Fruit fly (Drosophila melanogaster) whole organism, pupa: Measurements from ENCODE around the gene CG7272.
A peak's percentile ranks its signal among the peaks of the same experiment; 100 is the strongest.

ENCODE experiments used
- CG10348 ChIP-seq: fragments of 200-800 bp; sonication (Bioruptor generic); IDR thresholded peaks from 2 replicates; pipeline ENCODE4 v1.3.6; 2022; ENCODE audit warnings: missing biosample characterization, missing genetic modification characterization
- CG12605 ChIP-seq: fragments of 200-800 bp; sonication (Bioruptor generic); IDR thresholded peaks from 2 replicates; pipeline ENCODE4 v1.3.6; 2022; ENCODE audit warnings: missing biosample characterization, missing genetic modification characterization
- CG13204 ChIP-seq: fragments of 200-800 bp; sonication (Bioruptor generic); optimal IDR thresholded peaks from 2 replicates; lab custom pipeline; 2018; ENCODE audit warnings: missing biosample characterization, mild to moderate bottlenecking, missing genetic modification characterization, moderate library complexity
- CG14655 ChIP-seq: fragments of 200-800 bp; sonication (Bioruptor generic); optimal IDR thresholded peaks from 3 replicates; lab custom pipeline; 2017; ENCODE audit warnings: mild to moderate bottlenecking, missing biosample characterization, missing genetic modification reagents, missing genetic modification characterization
- CG15710 ChIP-seq: fragments of 200-800 bp; sonication (Bioruptor generic); optimal IDR thresholded peaks from 2 replicates; lab custom pipeline; 2018; ENCODE audit warnings: missing biosample characterization, mild to moderate bottlenecking, missing genetic modification characterization, moderate library complexity
- CG17806 ChIP-seq: fragments of 200-800 bp; sonication (Bioruptor generic); optimal IDR thresholded peaks from 2 replicates; lab custom pipeline; 2018; ENCODE audit warnings: missing biosample characterization, mild to moderate bottlenecking, missing genetic modification characterization, moderate library complexity
- CG32121 ChIP-seq: fragments of 200-800 bp; sonication (Bioruptor generic); IDR thresholded peaks from 2 replicates; pipeline ENCODE4 v1.3.6; 2022; ENCODE audit warnings: missing biosample characterization, missing genetic modification characterization
- CG34367 ChIP-seq: fragments of 200-800 bp; sonication (Bioruptor generic); optimal IDR thresholded peaks from 2 replicates; lab custom pipeline; 2018; ENCODE audit warnings: missing biosample characterization, mild to moderate bottlenecking, missing genetic modification characterization
- CG4496 ChIP-seq: fragments of 200-800 bp; sonication (Bioruptor generic); IDR thresholded peaks from 3 replicates; pipeline ENCODE4 v1.3.6; 2022; ENCODE audit warnings: missing biosample characterization, missing genetic modification characterization
- CG8159 ChIP-seq: fragments of 200-800 bp; sonication (Bioruptor generic); optimal IDR thresholded peaks from 3 replicates; lab custom pipeline; 2018; ENCODE audit warnings: missing biosample characterization, mild to moderate bottlenecking, missing genetic modification characterization, moderate library complexity
- CG8301 ChIP-seq: fragments of 200-800 bp; sonication (Bioruptor generic); optimal IDR thresholded peaks from 2 replicates; lab custom pipeline; 2018; ENCODE audit warnings: missing biosample characterization, mild to moderate bottlenecking, missing genetic modification characterization
- CG9948 ChIP-seq: fragments of 200-800 bp; sonication (Bioruptor generic); optimal IDR thresholded peaks from 2 replicates; lab custom pipeline; 2018; ENCODE audit warnings: missing biosample characterization, mild to moderate bottlenecking, missing genetic modification characterization, moderate library complexity
- D1 ChIP-seq: fragments of 200-800 bp; sonication (Bioruptor generic); optimal IDR thresholded peaks from 2 replicates; lab custom pipeline; 2018; ENCODE audit warnings: missing biosample characterization, mild to moderate bottlenecking, missing genetic modification characterization, moderate library complexity
- EcR ChIP-seq: fragments of 200-800 bp; sonication (Bioruptor generic); optimal IDR thresholded peaks from 3 replicates; lab custom pipeline; 2019; ENCODE audit warnings: missing biosample characterization, missing genetic modification characterization, mild to moderate bottlenecking, moderate library complexity, missing genetic modification reagents
- Ets98B ChIP-seq: fragments of 200-800 bp; sonication (Bioruptor generic); IDR thresholded peaks from 2 replicates; pipeline ENCODE4 v1.3.6; 2022; ENCODE audit warnings: missing biosample characterization, missing genetic modification characterization
- Pif1A ChIP-seq: fragments of 200-800 bp; sonication (Bioruptor generic); optimal IDR thresholded peaks from 3 replicates; lab custom pipeline; 2016; ENCODE audit warnings: missing biosample characterization, missing genetic modification characterization
- Pif1B ChIP-seq: fragments of 200-800 bp; sonication (Bioruptor generic); optimal IDR thresholded peaks from 3 replicates; lab custom pipeline; 2016; ENCODE audit warnings: missing biosample characterization, missing genetic modification characterization
- Snoo ChIP-seq: fragments of 200-800 bp; sonication (Bioruptor generic); optimal IDR thresholded peaks from 3 replicates; lab custom pipeline; 2017; ENCODE audit warnings: missing biosample characterization, mild to moderate bottlenecking, missing genetic modification characterization, inconsistent platforms
- fd96Ca ChIP-seq: fragments of 200-800 bp; sonication (Bioruptor generic); IDR thresholded peaks from 3 replicates; pipeline ENCODE4 v1.3.6; 2022; ENCODE audit warnings: missing biosample characterization, missing genetic modification characterization
- gl ChIP-seq: fragments of 200-800 bp; sonication (Bioruptor generic); optimal IDR thresholded peaks from 2 replicates; lab custom pipeline; 2018; ENCODE audit warnings: missing biosample characterization, mild to moderate bottlenecking, missing genetic modification characterization
- rn ChIP-seq: fragments of 200-800 bp; sonication (Bioruptor generic); IDR thresholded peaks from 2 replicates; pipeline ENCODE4 v1.3.6; 2022; ENCODE audit warnings: missing biosample characterization, missing genetic modification characterization

The CG7272 gene

dm6 chr3L:15527416-15527815 lies 26.7 kb downstream of the CG7272 start, which contains the start of gene CG42729:
Gene CG42729 (minus strand): TSS chr3L:15527516.
- TF ChIP-seq CG8301 (tag; lab: Kevin White, UChicago) (no peak), D1 (tag; lab: Kevin White, UChicago) (no peak), CG12605 (GFP tag; lab: Robert Waterston, UW) (no peak)
- TF ChIP-seq, all 21 proteins: peak for 0

dm6 chr3L:15528096-15528495 lies 27.4 kb downstream of the CG7272 start, which contains the start of gene CG42728:
Gene CG42728 (minus strand): TSS chr3L:15528196.
- TF ChIP-seq Snoo (tag; lab: Kevin White, UChicago), result no peak
- TF ChIP-seq gl (tag; lab: Kevin White, UChicago), result no peak
- TF ChIP-seq Pif1B, result no peak
- TF ChIP-seq CG15710 (tag; lab: Kevin White, UChicago), result no peak
- TF ChIP-seq rn (GFP tag; lab: Robert Waterston, UW), result no peak
- no peak for TF ChIP-seq CG10348 (GFP tag; lab: Robert Waterston, UW)
- no peak for TF ChIP-seq fd96Ca
- no peak for TF ChIP-seq Pif1A (GFP tag; lab: Kevin White, UChicago)
- TF ChIP-seq CG4496, result no peak
- TF ChIP-seq CG13204 (GFP tag; lab: Kevin White, UChicago), result no peak
- no peak for TF ChIP-seq CG8301 (tag; lab: Kevin White, UChicago)
- no peak for TF ChIP-seq CG32121
- no peak for TF ChIP-seq CG12605 (GFP tag; lab: Robert Waterston, UW)
- TF ChIP-seq CG17806 (tag; lab: Kevin White, UChicago), result no peak
- TF ChIP-seq CG9948 (tag; lab: Kevin White, UChicago), result no peak
- no peak for TF ChIP-seq CG34367
- TF ChIP-seq D1 (tag; lab: Kevin White, UChicago), result no peak
- TF ChIP-seq CG14655 (GFP tag; lab: Kevin White, UChicago), result no peak

dm6 chr3L:15529143-15529542 lies 28.4 kb downstream of the CG7272 start, which contains the start of gene obst-H:
Gene obst-H (minus strand): TSS chr3L:15529243.
- TF ChIP-seq D1 (tag; lab: Kevin White, UChicago) (no peak), CG12605 (GFP tag; lab: Robert Waterston, UW) (no peak), CG34367 (no peak), CG13204 (GFP tag; lab: Kevin White, UChicago) (no peak), CG32121 (no peak), gl (tag; lab: Kevin White, UChicago) (no peak), fd96Ca (no peak), Ets98B (GFP tag; lab: Robert Waterston, UW) (no peak), Pif1B (no peak), rn (GFP tag; lab: Robert Waterston, UW) (no peak), Pif1A (GFP tag; lab: Kevin White, UChicago) (no peak)

- no peak for TF ChIP-seq rn (GFP tag; lab: Robert Waterston, UW)
- TF ChIP-seq Ets98B (GFP tag; lab: Robert Waterston, UW), result no peak
- TF ChIP-seq EcR (GFP tag; lab: Kevin White, UChicago), result no peak
- TF ChIP-seq CG12605 (GFP tag; lab: Robert Waterston, UW), result no peak
- TF ChIP-seq Snoo (tag; lab: Kevin White, UChicago), result no peak
- no peak for TF ChIP-seq CG4496
- TF ChIP-seq CG32121, result no peak
- TF ChIP-seq CG13204 (GFP tag; lab: Kevin White, UChicago), result no peak
- no peak for TF ChIP-seq D1 (tag; lab: Kevin White, UChicago)
- TF ChIP-seq fd96Ca, result no peak
- no peak for TF ChIP-seq Pif1A (GFP tag; lab: Kevin White, UChicago)
- TF ChIP-seq Pif1B, result no peak
- TF ChIP-seq CG14655 (GFP tag; lab: Kevin White, UChicago), result no peak
- no peak for TF ChIP-seq gl (tag; lab: Kevin White, UChicago)
- TF ChIP-seq CG8159 (tag; lab: Kevin White, UChicago), result no peak
- TF ChIP-seq CG10348 (GFP tag; lab: Robert Waterston, UW), result no peak
Observed at dm6 chr3L:15530071-15530470, 29.3 kb downstream of the CG7272 start.

dm6 chr3L:15530638-15531225 lies 30.0 kb downstream of the CG7272 start:
- TF ChIP-seq gl (tag; lab: Kevin White, UChicago), result peak; percentile 30
- TF ChIP-seq EcR (GFP tag; lab: Kevin White, UChicago), result peak; percentile 23
- no peak for TF ChIP-seq D1 (tag; lab: Kevin White, UChicago)
- TF ChIP-seq CG32121, result no peak
- TF ChIP-seq, all 21 proteins: peak for 2

dm6 chr3L:15531423-15532325 lies 30.9 kb downstream of the CG7272 start, which contains the start of gene CG43248:
Gene CG43248 (minus strand): TSS chr3L:15531473.
- TF ChIP-seq Pif1B (no peak), CG12605 (GFP tag; lab: Robert Waterston, UW) (no peak), Pif1A (GFP tag; lab: Kevin White, UChicago) (no peak), fd96Ca (no peak), gl (tag; lab: Kevin White, UChicago) (no peak), rn (GFP tag; lab: Robert Waterston, UW) (no peak), CG10348 (GFP tag; lab: Robert Waterston, UW) (no peak), CG17806 (tag; lab: Kevin White, UChicago) (no peak), CG14655 (GFP tag; lab: Kevin White, UChicago) (no peak), Ets98B (GFP tag; lab: Robert Waterston, UW) (no peak), CG32121 (no peak), CG8301 (tag; lab: Kevin White, UChicago) (no peak)
